Worm (Caenorhabditis elegans) whole organism, midembryonic: ENCODE results near the gene larp-1.

Source experiments
- cog-1 ChIP-seq: sonication (generic microtip); optimal IDR thresholded peaks from 2 replicates; lab custom pipeline; 2016; ENCODE audit warnings: missing genetic modification characterization, missing compliant biosample characterization
- ztf-23 ChIP-seq: fragments of 200-800 bp; sonication (Bioruptor generic); IDR thresholded peaks from 2 replicates; pipeline ENCODE4 v1.3.6; 2022; ENCODE audit warnings: missing genetic modification reagents, missing genetic modification characterization, missing compliant biosample characterization

- TF ChIP-seq ztf-23 (GFP tag; lab: Robert Waterston, UW) (no peak), cog-1 (tag; lab: Kevin White, UChicago) (no peak)
These were observed 32.9 kb downstream of the larp-1 start, which contains the start of gene C27F2.7 for ce11 chrIII:4984444-4985086.
